Worm (Caenorhabditis elegans) whole organism, midembryonic: ENCODE measurements around the gene B0361.3.

Experiments used
- T22C8.4 ChIP-seq: fragments of 200-800 bp; sonication (Bioruptor generic); IDR thresholded peaks from 2 replicates; pipeline ENCODE4 v1.3.6; 2022; ENCODE audit warnings: missing genetic modification characterization, missing compliant biosample characterization
- cog-1 ChIP-seq: sonication (generic microtip); optimal IDR thresholded peaks from 2 replicates; lab custom pipeline; 2016; ENCODE audit warnings: missing genetic modification characterization, missing compliant biosample characterization
- flt-1 ChIP-seq: fragments of 200-800 bp; sonication (Bioruptor generic); IDR thresholded peaks from 2 replicates; pipeline ENCODE4 v1.3.6; 2022; ENCODE audit warnings: missing genetic modification characterization, missing compliant biosample characterization
- klf-2 ChIP-seq: fragments of 200-800 bp; sonication (Bioruptor generic); conservative IDR thresholded peaks from 2 replicates; pipeline ENCODE4 v1.3.6; 2022; ENCODE audit warnings: missing genetic modification reagents, missing genetic modification characterization, missing compliant biosample characterization
- med-1 ChIP-seq: sonication (generic microtip); optimal IDR thresholded peaks from 2 replicates; lab custom pipeline; 2017; ENCODE audit warnings: missing genetic modification characterization, mild to moderate bottlenecking, missing compliant biosample characterization, antibody characterized with exemption, missing genetic modification reagents; ENCODE audit not compliant: insufficient read depth
- ref-1 ChIP-seq: fragments of 200-800 bp; sonication (Bioruptor generic); conservative IDR thresholded peaks from 2 replicates; pipeline ENCODE4 v1.3.6; 2022; ENCODE audit warnings: missing genetic modification reagents, missing genetic modification characterization, missing compliant biosample characterization
- tab-1 ChIP-seq: fragments of 200-800 bp; sonication (Bioruptor generic); IDR thresholded peaks from 2 replicates; pipeline ENCODE4 v1.3.6; 2022; ENCODE audit warnings: missing genetic modification characterization, missing compliant biosample characterization
- ztf-23 ChIP-seq: fragments of 200-800 bp; sonication (Bioruptor generic); IDR thresholded peaks from 2 replicates; pipeline ENCODE4 v1.3.6; 2022; ENCODE audit warnings: missing genetic modification reagents, missing genetic modification characterization, missing compliant biosample characterization
- ztf-29 ChIP-seq: fragments of 200-800 bp; sonication (Bioruptor generic); IDR thresholded peaks from 2 replicates; pipeline ENCODE4 v1.3.6; 2022; ENCODE audit warnings: missing genetic modification reagents, missing genetic modification characterization, missing compliant biosample characterization

Gene B0361.3

ce11 chrIII:7263028-7263427 lies 18.2 kb upstream of the B0361.3 start:
- TF ChIP-seq ztf-29 (no peak), flt-1 (GFP tag; lab: Robert Waterston, UW) (no peak), klf-2 (GFP tag; lab: Robert Waterston, UW) (no peak), ref-1 (GFP tag; lab: Robert Waterston, UW) (no peak), cog-1 (tag; lab: Kevin White, UChicago) (no peak), tab-1 (no peak)

ce11 chrIII:7271083-7271482 lies 10.2 kb upstream of the B0361.3 start:
- TF ChIP-seq T22C8.4 (GFP tag; lab: Robert Waterston, UW) (no peak), ztf-23 (GFP tag; lab: Robert Waterston, UW) (no peak), cog-1 (tag; lab: Kevin White, UChicago) (no peak), klf-2 (GFP tag; lab: Robert Waterston, UW) (no peak), flt-1 (GFP tag; lab: Robert Waterston, UW) (no peak), tab-1 (no peak), ref-1 (GFP tag; lab: Robert Waterston, UW) (no peak), med-1 (GFP tag; lab: Kevin White, UChicago) (no peak), ztf-29 (no peak)

- TF ChIP-seq cog-1 (tag; lab: Kevin White, UChicago) (peak; percentile 15), flt-1 (GFP tag; lab: Robert Waterston, UW) (0 out of 2 replicates have a peak, but pooled peaks have one; percentile 46), med-1 (GFP tag; lab: Kevin White, UChicago) (no peak)
Measured at ce11 chrIII:7272088-7272487, 9.2 kb upstream of the B0361.3 start.

ce11 chrIII:7272828-7273227 lies 8.4 kb upstream of the B0361.3 start:
- TF ChIP-seq flt-1 (GFP tag; lab: Robert Waterston, UW) = no peak
- TF ChIP-seq klf-2 (GFP tag; lab: Robert Waterston, UW) = no peak
- TF ChIP-seq med-1 (GFP tag; lab: Kevin White, UChicago) = no peak
- no peak for TF ChIP-seq cog-1 (tag; lab: Kevin White, UChicago)
- no peak for TF ChIP-seq ztf-23 (GFP tag; lab: Robert Waterston, UW)
- no peak for TF ChIP-seq tab-1
- no peak for TF ChIP-seq ref-1 (GFP tag; lab: Robert Waterston, UW)
- TF ChIP-seq T22C8.4 (GFP tag; lab: Robert Waterston, UW) = no peak
- no peak for TF ChIP-seq ztf-29

DNA sequence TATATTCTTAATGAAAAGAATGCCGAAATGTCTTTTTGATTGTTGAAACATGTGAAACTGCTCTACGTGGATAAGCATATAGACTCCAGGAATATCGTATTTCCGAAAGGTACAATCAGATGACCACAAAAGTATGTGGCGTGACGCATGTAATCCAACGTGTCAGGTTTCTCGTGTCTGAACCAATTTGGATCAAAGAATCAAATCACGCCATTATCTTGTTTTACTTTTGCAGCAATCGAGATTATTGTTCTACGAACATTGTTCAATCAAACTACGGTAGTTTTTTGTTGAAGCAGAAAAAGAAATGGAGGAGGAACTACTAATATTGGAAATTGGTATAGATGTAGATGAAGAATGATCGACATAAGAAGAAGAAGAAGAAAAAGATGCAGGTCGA lies 7.5 kb upstream of the B0361.3 start:
- TF ChIP-seq cog-1 (tag; lab: Kevin White, UChicago) (no peak), ref-1 (GFP tag; lab: Robert Waterston, UW) (no peak), ztf-23 (GFP tag; lab: Robert Waterston, UW) (no peak), T22C8.4 (GFP tag; lab: Robert Waterston, UW) (no peak), flt-1 (GFP tag; lab: Robert Waterston, UW) (no peak), tab-1 (no peak), ztf-29 (no peak), med-1 (GFP tag; lab: Kevin White, UChicago) (no peak), klf-2 (GFP tag; lab: Robert Waterston, UW) (no peak)

DNA sequence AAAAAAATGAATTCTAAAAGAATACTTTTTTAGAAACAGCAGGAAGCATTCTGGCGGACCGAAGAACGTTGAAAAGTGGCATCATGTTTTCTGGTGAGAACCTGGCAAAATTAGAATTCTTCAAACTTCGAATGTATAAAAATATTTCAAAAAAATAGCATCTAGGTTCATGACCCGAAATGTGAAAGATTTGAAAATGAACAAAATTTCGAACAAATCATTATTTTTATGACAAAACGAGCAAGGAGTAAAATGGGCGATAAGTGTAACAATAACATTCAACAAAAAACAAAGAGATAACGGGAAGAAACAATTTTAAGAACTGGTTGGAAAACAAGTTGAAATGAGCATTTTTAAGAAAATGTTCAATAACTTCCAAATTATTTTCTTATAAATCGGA lies 6.0 kb upstream of the B0361.3 start, which contains the start of gene psd-1:
psd-1 (minus strand) TSS at position 101 of the 400 bp plus-strand sequence.
- TF ChIP-seq med-1 (GFP tag; lab: Kevin White, UChicago) (no peak), ztf-23 (GFP tag; lab: Robert Waterston, UW) (no peak), cog-1 (tag; lab: Kevin White, UChicago) (no peak), tab-1 (no peak), ref-1 (GFP tag; lab: Robert Waterston, UW) (no peak), klf-2 (GFP tag; lab: Robert Waterston, UW) (no peak), ztf-29 (no peak), flt-1 (GFP tag; lab: Robert Waterston, UW) (no peak), T22C8.4 (GFP tag; lab: Robert Waterston, UW) (no peak)

DNA sequence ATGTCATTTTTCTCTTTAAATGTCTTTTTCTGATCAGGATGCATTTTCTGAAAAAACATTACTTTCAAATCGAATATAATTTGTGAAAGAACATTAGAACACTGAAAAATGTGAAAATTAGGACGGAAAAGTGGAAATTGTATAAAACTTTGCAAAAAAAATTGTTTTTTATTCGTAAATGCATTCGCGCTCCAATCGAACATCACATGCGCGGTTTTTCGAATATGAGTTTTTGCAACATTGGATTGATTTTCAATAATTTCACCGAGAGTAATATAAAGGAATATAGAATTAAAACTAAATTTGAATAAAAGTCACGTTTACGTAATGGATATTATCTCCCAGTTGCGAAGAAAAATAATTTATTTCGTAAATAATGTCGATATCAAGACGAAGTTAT lies 4.0 kb upstream of the B0361.3 start, which contains the start of the genes spot-1 and B0361.11:
spot-1 (minus strand) TSS at position 47 of the 400 bp plus-strand sequence.
B0361.11 (plus strand) TSS at position 372 of the 400 bp plus-strand sequence.
- no peak for TF ChIP-seq flt-1 (GFP tag; lab: Robert Waterston, UW)

ce11 chrIII:7278491-7278890 lies 2.8 kb upstream of the B0361.3 start:
- TF ChIP-seq ztf-29 (no peak), tab-1 (no peak), med-1 (GFP tag; lab: Kevin White, UChicago) (no peak), T22C8.4 (GFP tag; lab: Robert Waterston, UW) (no peak), ztf-23 (GFP tag; lab: Robert Waterston, UW) (no peak), cog-1 (tag; lab: Kevin White, UChicago) (no peak), klf-2 (GFP tag; lab: Robert Waterston, UW) (no peak), flt-1 (GFP tag; lab: Robert Waterston, UW) (no peak), ref-1 (GFP tag; lab: Robert Waterston, UW) (no peak)

DNA sequence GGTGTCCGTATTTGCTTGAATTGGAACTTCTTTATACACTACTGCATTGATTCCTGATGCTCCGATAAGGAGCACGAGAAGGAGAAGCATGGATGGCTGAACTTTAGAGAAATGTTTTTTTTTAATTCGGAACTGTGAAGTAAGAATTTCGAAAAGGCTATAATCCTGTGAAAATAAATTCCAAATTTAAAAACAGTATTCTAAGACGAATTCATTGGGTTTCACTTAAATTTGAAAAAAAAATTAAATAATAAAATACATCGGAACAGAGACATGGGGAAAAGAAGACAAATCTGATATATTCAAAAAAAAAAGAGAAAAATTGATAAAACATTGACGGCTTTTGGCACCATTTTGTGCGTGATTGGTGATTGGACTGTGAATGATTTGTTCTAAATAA lies 4.5 kb downstream of the B0361.3 start, which contains the start of gene pho-5:
pho-5 (minus strand) TSS at position 101 of the 400 bp plus-strand sequence.
- TF ChIP-seq T22C8.4 (GFP tag; lab: Robert Waterston, UW) = no peak
- TF ChIP-seq med-1 (GFP tag; lab: Kevin White, UChicago) = no peak
- TF ChIP-seq cog-1 (tag; lab: Kevin White, UChicago) = no peak
- no peak for TF ChIP-seq ref-1 (GFP tag; lab: Robert Waterston, UW)
- no peak for TF ChIP-seq klf-2 (GFP tag; lab: Robert Waterston, UW)
- TF ChIP-seq ztf-29 = no peak
- TF ChIP-seq tab-1 = no peak
- no peak for TF ChIP-seq flt-1 (GFP tag; lab: Robert Waterston, UW)
- no peak for TF ChIP-seq ztf-23 (GFP tag; lab: Robert Waterston, UW)

- TF ChIP-seq flt-1 (GFP tag; lab: Robert Waterston, UW) (no peak), tab-1 (no peak), T22C8.4 (GFP tag; lab: Robert Waterston, UW) (no peak), ztf-23 (GFP tag; lab: Robert Waterston, UW) (no peak), ref-1 (GFP tag; lab: Robert Waterston, UW) (no peak), cog-1 (tag; lab: Kevin White, UChicago) (no peak), med-1 (GFP tag; lab: Kevin White, UChicago) (no peak), ztf-29 (no peak), klf-2 (GFP tag; lab: Robert Waterston, UW) (no peak)
Measured at ce11 chrIII:7287503-7287902, 6.2 kb downstream of the B0361.3 start, which contains the start of gene ykt-6. Gene ykt-6 (minus strand): TSS chrIII:7287603.
